Worm (Caenorhabditis elegans) whole organism, early embryonic: ENCODE measurements around the gene C01G10.7.

Experiments
- ama-1 ChIP-seq: fragments of 150-350 bp; optimal IDR thresholded peaks from 2 replicates; lab custom pipeline; 2014
- ceh-36 ChIP-seq: sonication (generic microtip); optimal IDR thresholded peaks from 2 replicates; lab custom pipeline; 2016; ENCODE audit warnings: missing genetic modification characterization, inconsistent platforms, missing compliant biosample characterization
- ets-7 ChIP-seq: sonication (generic microtip); optimal IDR thresholded peaks from 2 replicates; lab custom pipeline; 2016; ENCODE audit warnings: missing genotype, missing genetic modification characterization, missing compliant biosample characterization
- flt-1 ChIP-seq: fragments of 200-800 bp; sonication (Bioruptor generic); IDR thresholded peaks from 2 replicates; pipeline ENCODE4 v1.3.6; 2022; ENCODE audit warnings: missing genetic modification characterization, missing compliant biosample characterization
- hmbx-1 ChIP-seq: sonication (generic microtip); optimal IDR thresholded peaks from 2 replicates; lab custom pipeline; 2016; ENCODE audit warnings: mild to moderate bottlenecking, missing genetic modification characterization, missing compliant biosample characterization
- hnd-1 ChIP-seq: sonication (generic microtip); optimal IDR thresholded peaks from 2 replicates; lab custom pipeline; 2016; ENCODE audit warnings: missing genetic modification characterization, missing compliant biosample characterization
- pes-1 ChIP-seq: fragments of 200-800 bp; sonication (Bioruptor generic); IDR thresholded peaks from 2 replicates; pipeline ENCODE4 v1.3.6; 2022; ENCODE audit warnings: missing genetic modification reagents, missing genetic modification characterization, missing compliant biosample characterization
- sea-1 ChIP-seq: fragments of 200-800 bp; sonication (Bioruptor generic); conservative IDR thresholded peaks from 2 replicates; pipeline ENCODE4 v1.3.6; 2022; ENCODE audit warnings: missing genetic modification characterization, missing compliant biosample characterization

DNA sequence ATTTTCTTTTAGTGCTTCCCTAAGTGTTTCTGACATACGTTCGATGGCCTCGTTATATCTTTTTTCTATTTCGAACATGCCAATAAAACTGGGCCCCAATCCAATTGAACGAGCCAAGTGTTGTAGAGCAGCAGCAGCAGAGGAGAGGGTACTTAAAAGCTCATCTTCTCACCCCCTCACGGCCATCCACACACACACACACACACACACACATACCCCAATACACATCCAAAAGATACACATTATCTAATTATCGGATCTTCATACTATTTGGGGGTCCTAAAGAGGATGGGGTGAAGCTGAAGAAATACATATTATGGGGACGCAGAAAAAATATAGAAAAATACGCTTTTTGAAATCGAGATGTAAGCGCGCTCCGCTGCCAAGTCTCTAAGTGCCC is 12.8 kb upstream of the C01G10.7 start:
- TF ChIP-seq ama-1 (lab: Kevin White, UChicago) (no peak), ceh-36 (no peak), ets-7 (no peak), pes-1 (GFP tag; lab: Robert Waterston, UW) (no peak), flt-1 (GFP tag; lab: Robert Waterston, UW) (no peak), hnd-1 (tag; lab: Kevin White, UChicago) (no peak), hmbx-1 (no peak), sea-1 (GFP tag; lab: Robert Waterston, UW) (no peak)
